Worm (Caenorhabditis elegans) whole organism, L2 larva: ENCODE results near the gene W04D2.4.

ENCODE experiments used
- R02D3.7 ChIP-seq: fragments of 150-350 bp; optimal IDR thresholded peaks from 2 replicates; lab custom pipeline; 2014; ENCODE audit warnings: missing biosample characterization, missing genetic modification characterization
- blmp-1 ChIP-seq: sonication (generic microtip); optimal IDR thresholded peaks from 2 replicates; lab custom pipeline; 2017; ENCODE audit warnings: missing genetic modification characterization, mild to moderate bottlenecking, missing compliant biosample characterization, antibody characterized with exemption, moderate library complexity; ENCODE audit not compliant: insufficient read depth
- elt-3 ChIP-seq: sonication (generic microtip); optimal IDR thresholded peaks from 2 replicates; lab custom pipeline; 2017; ENCODE audit warnings: missing biosample characterization, missing genetic modification characterization
- lin-13 ChIP-seq: fragments of 150-350 bp; optimal IDR thresholded peaks from 2 replicates; lab custom pipeline; 2014; ENCODE audit warnings: missing biosample characterization, missing genetic modification reagents, missing genetic modification characterization
- lsy-2 ChIP-seq, 2 experiments: fragments of 150-350 bp in 1 of 2; sonication (generic microtip) in 1 of 2; optimal IDR thresholded peaks; 2 replicates each; lab custom pipeline; 2014 to 2017; ENCODE audit warnings: missing biosample characterization in 2 of 2, missing genetic modification characterization in 2 of 2
- sma-9 ChIP-seq, 2 experiments: fragments of 150-350 bp in 1 of 2; sonication (generic microtip) in 1 of 2; optimal IDR thresholded peaks; 2 replicates each; lab custom pipeline; 2014 to 2016; ENCODE audit warnings: missing genetic modification characterization in 2 of 2, mild to moderate bottlenecking in 1 of 2, missing biosample characterization in 1 of 2, missing compliant biosample characterization in 1 of 2, missing genetic modification reagents in 1 of 2, moderate library complexity in 1 of 2

DNA sequence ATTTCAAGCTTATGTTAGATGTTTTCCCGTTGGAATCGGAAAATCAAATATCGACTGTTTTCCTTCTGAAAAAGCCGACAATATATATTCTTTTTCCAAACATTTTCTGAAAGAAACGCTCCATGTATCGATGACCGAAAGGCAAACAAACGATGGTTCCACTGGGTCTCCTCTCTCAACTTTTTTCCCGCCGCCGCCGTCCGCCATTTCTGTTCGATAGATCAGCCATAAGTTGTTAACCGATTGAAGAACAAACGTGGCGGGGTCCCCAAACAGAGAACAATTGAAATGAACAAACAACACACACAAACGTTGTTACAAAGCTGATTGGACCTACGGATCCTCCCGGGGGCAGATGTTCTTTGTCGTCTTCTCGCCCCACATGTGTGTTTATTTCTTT, 30.9 kb downstream of the W04D2.4 start:
- TF ChIP-seq elt-3 (no peak), sma-9 (GFP tag; optimal IDR thresholded peaks at IDR 0.05; lab: Kevin White, UChicago) (peak; percentile 45), sma-9 (tag; optimal IDR thresholded peaks at IDR 0.05; lab: Kevin White, UChicago) (no peak), lsy-2 (tag; optimal IDR thresholded peaks at IDR 0.05; lab: Kevin White, UChicago) (no peak), R02D3.7 (tag; lab: Kevin White, UChicago) (no peak), blmp-1 (tag; lab: Kevin White, UChicago) (no peak), lin-13 (GFP tag; lab: Kevin White, UChicago) (no peak)
